Worm (Caenorhabditis elegans): ENCODE data around the gene his-72.

his-72 gene

DNA sequence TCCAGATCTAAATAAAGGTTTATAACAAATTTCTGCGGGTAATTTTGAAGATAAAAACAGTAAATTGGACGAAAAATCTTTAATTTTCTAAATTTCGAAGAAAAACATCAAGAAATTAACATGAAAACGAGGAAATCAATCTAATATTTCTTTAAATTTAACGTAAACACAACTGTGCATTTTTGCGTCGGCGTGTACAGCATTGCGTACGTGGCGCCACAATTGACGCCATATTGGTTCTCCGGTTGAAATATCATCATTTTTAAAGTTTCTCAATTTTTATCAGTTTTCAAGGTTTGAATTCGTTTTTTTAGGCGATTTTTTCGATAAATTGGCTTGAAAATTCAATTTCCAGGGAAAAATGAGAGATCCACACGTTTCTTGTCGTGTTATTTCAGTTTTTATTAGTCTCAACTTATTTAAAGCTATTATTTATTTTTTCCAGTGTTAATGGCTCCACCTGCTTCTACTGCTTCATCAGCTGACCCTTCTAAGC lies 1.2 kb upstream of the his-72 start, which contains the start of gene rpt-6:
Gene rpt-6, plus strand, starts transcription at position 446 of the 496 bp plus-strand sequence.
- no peak for TF ChIP-seq atf-7 (tag; optimal IDR thresholded peaks at IDR 0.05)
- TF ChIP-seq madf-8 (GFP tag; conservative IDR thresholded peaks at IDR 0.05) = no peak
- TF ChIP-seq Y56A3A.18 (GFP tag; IDR thresholded peaks at IDR 0.05) = no peak
- no peak for TF ChIP-seq B0261.1 (tag; optimal IDR thresholded peaks at IDR 0.05)
- no peak for TF ChIP-seq aptf-2 (GFP tag; conservative IDR thresholded peaks at IDR 0.05)
- peak; percentile 76 for TF ChIP-seq madf-6 (GFP tag; IDR thresholded peaks at IDR 0.05)
- peak; percentile 29 for TF ChIP-seq lin-40 (tag; optimal IDR thresholded peaks at IDR 0.05)
- TF ChIP-seq nhr-179 (tag; optimal IDR thresholded peaks at IDR 0.05) = no peak
- no peak for TF ChIP-seq nhr-80 (tag; optimal IDR thresholded peaks at IDR 0.05)
- no peak for TF ChIP-seq repo-1 (tag; optimal IDR thresholded peaks at IDR 0.05)
- peak; percentile 63 for TF ChIP-seq mcd-1 (GFP tag; IDR thresholded peaks at IDR 0.05)
- TF ChIP-seq lag-1 (GFP tag; IDR thresholded peaks at IDR 0.05) = no peak
- TF ChIP-seq attf-5 (GFP tag; optimal IDR thresholded peaks at IDR 0.05) = no peak
- TF ChIP-seq gei-17 (GFP tag; optimal IDR thresholded peaks at IDR 0.05) = no peak
- no peak for TF ChIP-seq F57A8.1 (GFP tag; optimal IDR thresholded peaks at IDR 0.05)
- TF ChIP-seq cebp-1 (GFP tag; IDR thresholded peaks at IDR 0.05) = no peak
- TF ChIP-seq cebp-1 (tag; optimal IDR thresholded peaks at IDR 0.05) = peak; percentile 30
- no peak for TF ChIP-seq F55B11.4 (tag; optimal IDR thresholded peaks at IDR 0.05; ENCODE audit: borderline replicate concordance, insufficient read depth)
- no peak for TF ChIP-seq Y95B8A.8 (GFP tag; IDR thresholded peaks at IDR 0.05)
- TF ChIP-seq madf-3 (GFP tag; IDR thresholded peaks at IDR 0.05) = no peak
- TF ChIP-seq ceh-40 (GFP tag; IDR thresholded peaks at IDR 0.05) = no peak
- no peak for TF ChIP-seq B0019.2 (GFP tag; conservative IDR thresholded peaks at IDR 0.05)
- TF ChIP-seq lsy-27 (tag; optimal IDR thresholded peaks at IDR 0.05; ENCODE audit: borderline replicate concordance, insufficient read depth) = no peak
- TF ChIP-seq let-607 (tag; optimal IDR thresholded peaks at IDR 0.05) = no peak
- TF ChIP-seq snpc-3.4 (tag; optimal IDR thresholded peaks at IDR 0.05) = peak; percentile 50
- no peak for TF ChIP-seq ceh-79 (tag; optimal IDR thresholded peaks at IDR 0.05)
- TF ChIP-seq ztf-22 (GFP tag; optimal IDR thresholded peaks at IDR 0.05) = no peak
- no peak for TF ChIP-seq dpff-1 (tag; optimal IDR thresholded peaks at IDR 0.05)
- TF ChIP-seq ztf-26 (tag; optimal IDR thresholded peaks at IDR 0.05) = no peak
- 0 out of 2 replicates have a peak, but pooled peaks have one; percentile 9 for TF ChIP-seq nfyb-1 (GFP tag; IDR thresholded peaks at IDR 0.05)
- TF ChIP-seq B0035.1 (tag; optimal IDR thresholded peaks at IDR 0.05) = no peak
- peak; percentile 10 for TF ChIP-seq lsl-1 (GFP tag; optimal IDR thresholded peaks at IDR 0.05)
- TF ChIP-seq ets-4 (GFP tag; optimal IDR thresholded peaks at IDR 0.05) = no peak
- no peak for TF ChIP-seq C17E4.6 (GFP tag; IDR thresholded peaks at IDR 0.05)
- TF ChIP-seq C06A6.2 (GFP tag; conservative IDR thresholded peaks at IDR 0.05) = no peak
- no peak for TF ChIP-seq rcor-1 (GFP tag; IDR thresholded peaks at IDR 0.05)
- TF ChIP-seq T26A5.8 (tag; optimal IDR thresholded peaks at IDR 0.05) = no peak
- TF ChIP-seq F39B2.1 (GFP tag; IDR thresholded peaks at IDR 0.05) = no peak
- peak; percentile 26; the same call in 1 of the 2 replicates for TF ChIP-seq ceh-100 (GFP tag; IDR thresholded peaks at IDR 0.05)
- TF ChIP-seq Y53G8AR.9 (GFP tag; conservative IDR thresholded peaks at IDR 0.05) = no peak
- TF ChIP-seq xnd-1 (tag; optimal IDR thresholded peaks at IDR 0.05) = no peak
- TF ChIP-seq ztf-3 (GFP tag; optimal IDR thresholded peaks at IDR 0.05) = no peak
- TF ChIP-seq madf-10 (tag; optimal IDR thresholded peaks at IDR 0.05) = no peak
- no peak for TF ChIP-seq lin-26 (GFP tag; IDR thresholded peaks at IDR 0.05)
- TF ChIP-seq tbx-9 (tag; optimal IDR thresholded peaks at IDR 0.05; ENCODE audit: borderline replicate concordance) = no peak
- TF ChIP-seq nfya-2 (GFP tag; IDR thresholded peaks at IDR 0.05) = no peak
- no peak for TF ChIP-seq chd-7 (tag; optimal IDR thresholded peaks at IDR 0.05)
- TF ChIP-seq let-526 (GFP tag; IDR thresholded peaks at IDR 0.05) = no peak
- TF ChIP-seq F23B12.7 (tag; optimal IDR thresholded peaks at IDR 0.05; ENCODE audit: insufficient read depth) = peak; percentile 44
